Fruit fly (Drosophila melanogaster): ENCODE measurements around the gene CG42337.

Gene CG42337

DNA sequence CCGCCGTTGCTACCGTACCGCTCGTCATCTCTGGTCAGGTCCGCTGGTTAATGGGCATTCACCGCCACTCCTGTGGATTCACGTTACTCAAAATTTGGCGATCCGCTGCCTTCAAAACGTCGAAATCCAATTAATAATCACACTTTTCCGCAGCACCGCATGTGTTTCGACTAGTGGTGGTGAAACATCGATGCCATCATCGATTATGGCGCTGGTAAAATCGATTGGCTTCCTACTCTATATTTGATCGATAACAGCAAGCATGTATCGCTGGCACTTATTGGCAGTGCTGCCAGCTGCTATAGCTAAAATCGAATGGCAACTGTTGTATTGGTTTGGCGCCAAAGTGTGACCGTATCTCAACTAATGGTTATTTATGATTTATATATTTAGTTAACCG is 57.3 kb downstream of the CG42337 start (continued):
- TF ChIP-seq CG17829 (tag; optimal IDR thresholded peaks at IDR 0.05) (peak; percentile 51), emc (GFP tag; optimal IDR thresholded peaks at IDR 0.05) (no peak), ato (GFP tag; IDR thresholded peaks at IDR 0.05; ENCODE audit: partially characterized antibody) (peak; percentile 97), pzg (GFP tag; optimal IDR thresholded peaks at IDR 0.05) (peak; percentile 96), ssp (GFP tag; IDR thresholded peaks at IDR 0.05) (no peak), CG10147 (GFP tag; optimal IDR thresholded peaks at IDR 0.05) (peak; percentile 8), Ravus (GFP tag; IDR thresholded peaks at IDR 0.05) (no peak), CG17359 (tag; optimal IDR thresholded peaks at IDR 0.05) (no peak), hth (optimal IDR thresholded peaks at IDR 0.05) (no peak), pho (GFP tag; optimal IDR thresholded peaks at IDR 0.05) (peak; percentile 29), CG7963 (GFP tag; IDR thresholded peaks at IDR 0.05; ENCODE audit: partially characterized antibody) (peak; percentile 98), Max (GFP tag; optimal IDR thresholded peaks at IDR 0.05) (peak; percentile 70), CG7357 (GFP tag; IDR thresholded peaks at IDR 0.05) (no peak), Mad (GFP tag; optimal IDR thresholded peaks at IDR 0.05) (peak; percentile 24), ftz-f1 (GFP tag; optimal IDR thresholded peaks at IDR 0.05) (peak; percentile 97), mld (GFP tag; IDR thresholded peaks at IDR 0.05; ENCODE audit: partially characterized antibody) (peak; percentile 96), CG9215 (GFP tag; IDR thresholded peaks at IDR 0.05) (no peak), MBD-R2 (GFP tag; IDR thresholded peaks at IDR 0.05) (peak; percentile 72), CG13287 (GFP tag; IDR thresholded peaks at IDR 0.05; ENCODE audit: partially characterized antibody) (peak; percentile 95), grn (GFP tag; optimal IDR thresholded peaks at IDR 0.05) (no peak), Trl (optimal IDR thresholded peaks at IDR 0.05) (no peak), Trl (GFP tag; optimal IDR thresholded peaks at IDR 0.05) (peak; percentile 39), unc-4 (GFP tag; IDR thresholded peaks at IDR 0.05; ENCODE audit: partially characterized antibody) (peak; percentile 87), crp (GFP tag; optimal IDR thresholded peaks at IDR 0.05) (peak in 1 of 2 experiments; percentile 60), CG8944 (GFP tag; optimal IDR thresholded peaks at IDR 0.05) (no peak), CG34376 (GFP tag; optimal IDR thresholded peaks at IDR 0.05) (peak; percentile 8), ham (GFP tag; IDR thresholded peaks at IDR 0.05) (no peak), CG13624 (GFP tag; optimal IDR thresholded peaks at IDR 0.05) (peak; percentile 51), trem (tag; optimal IDR thresholded peaks at IDR 0.05) (peak; percentile 92), HmgZ (tag; optimal IDR thresholded peaks at IDR 0.05) (peak; percentile 47), fu2 (GFP tag; optimal IDR thresholded peaks at IDR 0.05) (no peak), CkIIα-i1 (GFP tag; IDR thresholded peaks at IDR 0.05) (no peak), CG10321 (GFP tag; IDR thresholded peaks at IDR 0.05) (no peak), sob (GFP tag; IDR thresholded peaks at IDR 0.05) (peak; percentile 24; the same call in 1 of the 2 replicates), sc (optimal IDR thresholded peaks at IDR 0.05) (no peak), sc (GFP tag; optimal IDR thresholded peaks at IDR 0.05) (no peak), tna (GFP tag; IDR thresholded peaks at IDR 0.05; ENCODE audit: partially characterized antibody) (peak; percentile 96), gro (GFP tag; optimal IDR thresholded peaks at IDR 0.05) (peak; percentile 2), lilli (GFP tag; optimal IDR thresholded peaks at IDR 0.05) (peak; percentile 33), inv (GFP tag; IDR thresholded peaks at IDR 0.05; ENCODE audit: partially characterized antibody) (peak; percentile 79), CG11093 (GFP tag; IDR thresholded peaks at IDR 0.05) (no peak), twi (tag; optimal IDR thresholded peaks at IDR 0.05) (peak; percentile 19), CG6654 (GFP tag; optimal IDR thresholded peaks at IDR 0.05) (no peak), Camta (GFP tag; optimal IDR thresholded peaks at IDR 0.05) (no peak), Ets65A (GFP tag) (peak; percentile 66), CG1832 (GFP tag; optimal IDR thresholded peaks at IDR 0.05) (no peak), CG42726 (GFP tag; IDR thresholded peaks at IDR 0.05; ENCODE audit: partially characterized antibody) (peak; percentile 85), Rfx (GFP tag; IDR thresholded peaks at IDR 0.05) (peak; percentile 58), mirr (GFP tag; optimal IDR thresholded peaks at IDR 0.05) (peak; percentile 11), BEAF-32 (GFP tag; optimal IDR thresholded peaks at IDR 0.05) (peak; percentile 80), Hmr (GFP tag; optimal IDR thresholded peaks at IDR 0.05) (peak; percentile 53), nmo (GFP tag; optimal IDR thresholded peaks at IDR 0.05) (peak; percentile 51)

Data from whole organism, embryonic.